Fruit fly (Drosophila melanogaster) whole organism, wandering third instar larva: ENCODE measurements around the gene Rab19.

Experiments used
- Abd-B ChIP-seq: fragments of >200 bp; optimal IDR thresholded peaks from 2 replicates; lab custom pipeline; 2017; ENCODE audit warnings: missing biosample characterization, missing genetic modification characterization
- CrebA ChIP-seq: fragments of 200-800 bp; sonication (Bioruptor generic); optimal IDR thresholded peaks from 2 replicates; lab custom pipeline; 2016; ENCODE audit warnings: missing biosample characterization, mild to moderate bottlenecking, missing genetic modification characterization, borderline replicate concordance
- dl ChIP-seq, 2 experiments: fragments of 175-275, 200-275 bp in 1 of 2; fragments of 200-275 bp in 1 of 2; sonication (Bioruptor generic); optimal IDR thresholded peaks; lab custom pipeline; 2018; ENCODE audit warnings: mild to moderate bottlenecking in 2 of 2, missing biosample characterization in 2 of 2, missing genetic modification characterization in 2 of 2, moderate library complexity in 2 of 2; ENCODE audit not compliant: partially characterized antibody in 2 of 2, insufficient read depth in 1 of 2
- foxo ChIP-seq, 2 experiments: fragments of 200-800 bp; sonication (Bioruptor generic); optimal IDR thresholded peaks; 2 replicates in 1 of 2; 3 replicates in 1 of 2; lab custom pipeline; 2016 to 2017; ENCODE audit warnings: missing biosample characterization in 2 of 2, missing genetic modification characterization in 2 of 2
- jim ChIP-seq: fragments of 175-275, 200-325 bp; sonication (Bioruptor generic); optimal IDR thresholded peaks from 2 replicates; lab custom pipeline; 2016; ENCODE audit warnings: missing biosample characterization, mild to moderate bottlenecking, missing genetic modification characterization
- lola ChIP-seq: fragments of >200 bp; optimal IDR thresholded peaks from 2 replicates; lab custom pipeline; 2017; ENCODE audit warnings: missing biosample characterization, missing genetic modification characterization
- pan ChIP-seq: fragments of >200 bp; optimal IDR thresholded peaks from 2 replicates; lab custom pipeline; 2017
- rgr ChIP-seq: fragments of 200-800 bp; sonication (Bioruptor generic); optimal IDR thresholded peaks from 3 replicates; lab custom pipeline; 2016; ENCODE audit warnings: missing biosample characterization, mild to moderate bottlenecking, missing genetic modification characterization
- sage ChIP-seq: fragments of 200-800 bp; sonication (Bioruptor generic); optimal IDR thresholded peaks from 2 replicates; lab custom pipeline; 2016; ENCODE audit warnings: missing biosample characterization, mild to moderate bottlenecking, missing genetic modification characterization

dm6 chr3L:8333574-8333973, 36.8 kb downstream of the Rab19 start:
- TF ChIP-seq jim (GFP tag; lab: Kevin White, UChicago), result no peak
- TF ChIP-seq CrebA, result no peak
- no peak for TF ChIP-seq sage (GFP tag; lab: Kevin White, UChicago)
- no peak for TF ChIP-seq lola (GFP tag; lab: Kevin White, UChicago)
- no peak for TF ChIP-seq pan
- TF ChIP-seq Abd-B (GFP tag; lab: Kevin White, UChicago), result no peak
- no peak for TF ChIP-seq foxo (GFP tag; optimal IDR thresholded peaks at IDR 0.05; lab: Kevin White, UChicago)
- TF ChIP-seq rgr (GFP tag; lab: Kevin White, UChicago), result no peak
- no peak for TF ChIP-seq dl (GFP tag; optimal IDR thresholded peaks at IDR 0.05; lab: Kevin White, UChicago; ENCODE audit: insufficient read depth in 1 of 2, partially characterized antibody in 2 of 2)
